Worm (Caenorhabditis elegans) whole organism, young adult: ENCODE measurements around the gene str-143.

Experiments used
- B0035.1 ChIP-seq: sonication (generic microtip); optimal IDR thresholded peaks from 2 replicates; lab custom pipeline; 2016; ENCODE audit warnings: missing genetic modification characterization, mild to moderate bottlenecking, missing compliant biosample characterization, missing genotype, missing genetic modification reagents
- C17E4.6 ChIP-seq: fragments of 200-800 bp; sonication (Bioruptor generic); IDR thresholded peaks from 2 replicates; pipeline ENCODE4 v1.3.6; 2022; ENCODE audit warnings: missing genetic modification reagents, missing genetic modification characterization, missing compliant biosample characterization
- D2030.7 ChIP-seq: fragments of 200-800 bp; sonication (Bioruptor generic); IDR thresholded peaks from 2 replicates; pipeline ENCODE4 v1.3.6; 2022; ENCODE audit warnings: missing genetic modification reagents, missing genetic modification characterization, missing compliant biosample characterization
- F10E7.11 ChIP-seq: sonication (generic microtip); optimal IDR thresholded peaks from 2 replicates; lab custom pipeline; 2017; ENCODE audit warnings: mild to moderate bottlenecking, missing genetic modification characterization, moderate library complexity, missing compliant biosample characterization
- F52B5.7 ChIP-seq: sonication (generic microtip); optimal IDR thresholded peaks from 2 replicates; lab custom pipeline; 2016; ENCODE audit warnings: mild to moderate bottlenecking, missing genetic modification characterization, missing compliant biosample characterization
- F55B11.4 ChIP-seq: sonication (generic microtip); optimal IDR thresholded peaks from 2 replicates; lab custom pipeline; 2016; ENCODE audit warnings: missing compliant biosample characterization, missing genetic modification characterization, borderline replicate concordance; ENCODE audit not compliant: insufficient read depth
- F57C9.4 ChIP-seq: sonication (generic microtip); optimal IDR thresholded peaks from 2 replicates; lab custom pipeline; 2017; ENCODE audit warnings: mild to moderate bottlenecking, missing genetic modification characterization, missing compliant biosample characterization
- T07F8.4 ChIP-seq: sonication (generic microtip); optimal IDR thresholded peaks from 2 replicates; lab custom pipeline; 2016; ENCODE audit warnings: mild to moderate bottlenecking, missing genetic modification characterization, moderate library complexity, missing compliant biosample characterization
- ama-1 ChIP-seq, 3 experiments: fragments of 150-350 bp in 1 of 3; sonication (generic microtip) in 2 of 3; optimal IDR thresholded peaks; 2 replicates each; lab custom pipeline; 2014 to 2018; ENCODE audit warnings: missing biosample characterization in 2 of 3, missing genetic modification characterization in 2 of 3, missing genetic modification reagents in 2 of 3
- aptf-2 ChIP-seq: fragments of 200-800 bp; sonication (Bioruptor generic); conservative IDR thresholded peaks from 2 replicates; pipeline ENCODE4 v1.3.6; 2022; ENCODE audit warnings: missing genetic modification reagents, missing genetic modification characterization, missing compliant biosample characterization
- atf-7 ChIP-seq: sonication (generic microtip); optimal IDR thresholded peaks from 2 replicates; lab custom pipeline; 2017; ENCODE audit warnings: mild to moderate bottlenecking, missing genetic modification characterization, missing compliant biosample characterization
- athp-1 ChIP-seq: sonication (generic microtip); optimal IDR thresholded peaks from 2 replicates; lab custom pipeline; 2017; ENCODE audit warnings: mild to moderate bottlenecking, missing genetic modification characterization, missing compliant biosample characterization
- attf-3 ChIP-seq: fragments of 200-800 bp; sonication (Bioruptor generic); conservative IDR thresholded peaks from 2 replicates; pipeline ENCODE4 v1.3.6; 2022; ENCODE audit warnings: missing genetic modification reagents, missing genetic modification characterization, missing compliant biosample characterization
- ceh-40 ChIP-seq: fragments of 200-800 bp; sonication (Bioruptor generic); IDR thresholded peaks from 2 replicates; pipeline ENCODE4 v1.3.6; 2022; ENCODE audit warnings: missing genetic modification characterization, missing compliant biosample characterization
- ceh-58 ChIP-seq: fragments of 200-800 bp; sonication (Bioruptor generic); IDR thresholded peaks from 2 replicates; pipeline ENCODE4 v1.3.6; 2022; ENCODE audit warnings: missing genetic modification characterization, missing compliant biosample characterization
- ceh-79 ChIP-seq: sonication (generic microtip); optimal IDR thresholded peaks from 2 replicates; lab custom pipeline; 2017; ENCODE audit warnings: mild to moderate bottlenecking, missing genetic modification characterization, missing compliant biosample characterization
- ceh-91 ChIP-seq: fragments of 200-800 bp; sonication (Bioruptor generic); IDR thresholded peaks from 2 replicates; pipeline ENCODE4 v1.3.6; 2022; ENCODE audit warnings: missing genetic modification reagents, missing genetic modification characterization, missing compliant biosample characterization
- chd-7 ChIP-seq: sonication (generic microtip); optimal IDR thresholded peaks from 2 replicates; lab custom pipeline; 2016; ENCODE audit warnings: mild to moderate bottlenecking, missing genetic modification characterization, moderate library complexity, missing compliant biosample characterization
- dpl-1 ChIP-seq: fragments of 150-350 bp; optimal IDR thresholded peaks from 2 replicates; lab custom pipeline; 2014; ENCODE audit warnings: missing biosample characterization, missing genetic modification reagents, missing genetic modification characterization
- ekl-4 ChIP-seq: fragments of 200-800 bp; sonication (Bioruptor generic); IDR thresholded peaks from 2 replicates; pipeline ENCODE4 v1.3.6; 2022; ENCODE audit warnings: missing genetic modification reagents, missing genetic modification characterization, missing compliant biosample characterization
- fkh-3 ChIP-seq: sonication (generic microtip); optimal IDR thresholded peaks from 2 replicates; lab custom pipeline; 2016; ENCODE audit warnings: mild to moderate bottlenecking, missing genetic modification characterization, missing compliant biosample characterization
- gei-17 ChIP-seq: fragments of 200-800 bp; sonication (Bioruptor generic); optimal IDR thresholded peaks from 2 replicates; lab custom pipeline; 2018; ENCODE audit warnings: mild to moderate bottlenecking, missing genetic modification characterization, missing compliant biosample characterization
- hlh-26 ChIP-seq: fragments of 200-800 bp; sonication (Bioruptor generic); conservative IDR thresholded peaks from 2 replicates; pipeline ENCODE4 v1.3.6; 2022; ENCODE audit warnings: missing genetic modification reagents, missing genetic modification characterization, missing compliant biosample characterization
- hmg-1.2 ChIP-seq: fragments of 200-800 bp; sonication (Bioruptor generic); IDR thresholded peaks from 2 replicates; pipeline ENCODE4 v1.3.6; 2022; ENCODE audit warnings: missing genetic modification reagents, missing genetic modification characterization, missing compliant biosample characterization
- hsf-1 ChIP-seq: fragments of 200-800 bp; sonication (Bioruptor generic); IDR thresholded peaks from 2 replicates; pipeline ENCODE4 v1.3.6; 2022; ENCODE audit warnings: missing genetic modification reagents, missing genetic modification characterization, missing compliant biosample characterization
- madf-10 ChIP-seq: sonication (generic microtip); optimal IDR thresholded peaks from 2 replicates; lab custom pipeline; 2016; ENCODE audit warnings: mild to moderate bottlenecking, missing genetic modification characterization, missing compliant biosample characterization
- nhr-179 ChIP-seq: sonication (generic microtip); optimal IDR thresholded peaks from 2 replicates; lab custom pipeline; 2016; ENCODE audit warnings: mild to moderate bottlenecking, missing genetic modification characterization, missing compliant biosample characterization
- nhr-27 ChIP-seq: fragments of 200-800 bp; sonication (Bioruptor generic); optimal IDR thresholded peaks from 2 replicates; lab custom pipeline; 2018; ENCODE audit warnings: mild to moderate bottlenecking, missing genetic modification characterization, moderate library complexity, missing compliant biosample characterization
- pbrm-1 ChIP-seq: fragments of 200-800 bp; sonication (Bioruptor generic); IDR thresholded peaks from 2 replicates; pipeline ENCODE4 v1.3.6; 2022; ENCODE audit warnings: missing genetic modification reagents, missing genetic modification characterization, missing compliant biosample characterization
- rpc-1 ChIP-seq, 2 experiments: fragments of 150-350 bp in 1 of 2; sonication (generic microtip) in 1 of 2; optimal IDR thresholded peaks; 2 replicates each; lab custom pipeline; 2014 to 2018; ENCODE audit warnings: missing biosample characterization in 1 of 2, missing genetic modification characterization in 1 of 2, missing genetic modification reagents in 1 of 2, missing genotype in 1 of 2
- sdz-38 ChIP-seq: sonication (generic microtip); optimal IDR thresholded peaks from 2 replicates; lab custom pipeline; 2016; ENCODE audit warnings: missing genotype, missing genetic modification characterization, missing compliant biosample characterization
- sea-2 ChIP-seq: fragments of 200-800 bp; sonication (Bioruptor generic); IDR thresholded peaks from 2 replicates; pipeline ENCODE4 v1.3.6; 2022; ENCODE audit warnings: missing genetic modification characterization, missing compliant biosample characterization
- snpc-1.3 ChIP-seq: sonication (generic microtip); optimal IDR thresholded peaks from 2 replicates; lab custom pipeline; 2017; ENCODE audit warnings: missing genetic modification characterization, mild to moderate bottlenecking, missing compliant biosample characterization, antibody characterized with exemption, moderate library complexity, missing genotype, missing genetic modification reagents; ENCODE audit not compliant: insufficient read depth
- snpc-4 ChIP-seq, 5 experiments: fragments of 150-350 bp in 1 of 5; sonication (generic microtip) in 4 of 5; optimal IDR thresholded peaks; 2 replicates each; lab custom pipeline; 2014 to 2018; ENCODE audit warnings: missing genetic modification characterization in 5 of 5, missing biosample characterization in 3 of 5, antibody characterized with exemption in 2 of 5, mild to moderate bottlenecking in 2 of 5, missing compliant biosample characterization in 2 of 5, missing genotype in 2 of 5, moderate library complexity in 2 of 5, missing genetic modification reagents in 1 of 5
- unc-130 ChIP-seq: sonication (generic microtip); optimal IDR thresholded peaks from 2 replicates; lab custom pipeline; 2016; ENCODE audit warnings: missing genetic modification reagents, missing genetic modification characterization, missing compliant biosample characterization
- zfh-2 ChIP-seq: fragments of 200-800 bp; sonication (Bioruptor generic); conservative IDR thresholded peaks from 2 replicates; pipeline ENCODE4 v1.3.6; 2022; ENCODE audit warnings: missing genetic modification reagents, missing genetic modification characterization, missing compliant biosample characterization

str-143 gene

ce11 chrV:8099306-8099705, 29.8 kb upstream of the str-143 start, which contains the start of gene sdz-23:
TSS of gene sdz-23 (plus strand) at chrV:8099606.
- no peak for TF ChIP-seq snpc-1.3 (tag; lab: Kevin White, UChicago)
- no peak for TF ChIP-seq B0035.1 (tag; lab: Kevin White, UChicago)
- no peak for TF ChIP-seq ceh-58 (GFP tag; lab: Robert Waterston, UW)
- no peak for TF ChIP-seq F57C9.4 (tag; lab: Kevin White, UChicago)
- no peak for TF ChIP-seq T07F8.4
- TF ChIP-seq F10E7.11 (tag; lab: Kevin White, UChicago): no peak
- no peak for TF ChIP-seq F52B5.7
- no peak for TF ChIP-seq F55B11.4
- no peak for TF ChIP-seq hsf-1 (GFP tag; lab: Robert Waterston, UW)
- no peak for TF ChIP-seq sea-2 (GFP tag; lab: Robert Waterston, UW)
- TF ChIP-seq aptf-2 (GFP tag; lab: Robert Waterston, UW): no peak
- no peak for TF ChIP-seq fkh-3 (tag; lab: Kevin White, UChicago)
- no peak for TF ChIP-seq dpl-1 (GFP tag; lab: Kevin White, UChicago)
- no peak for TF ChIP-seq C17E4.6
- no peak for TF ChIP-seq ama-1 (optimal IDR thresholded peaks at IDR 0.05; lab: Kevin White, UChicago)
- TF ChIP-seq ama-1 (GFP tag; optimal IDR thresholded peaks at IDR 0.05; lab: Kevin White, UChicago): no peak
- no peak for TF ChIP-seq sdz-38 (tag; lab: Kevin White, UChicago)
- no peak for TF ChIP-seq zfh-2 (GFP tag; lab: Robert Waterston, UW)
- TF ChIP-seq, all 124 proteins: peak for 0

DNA sequence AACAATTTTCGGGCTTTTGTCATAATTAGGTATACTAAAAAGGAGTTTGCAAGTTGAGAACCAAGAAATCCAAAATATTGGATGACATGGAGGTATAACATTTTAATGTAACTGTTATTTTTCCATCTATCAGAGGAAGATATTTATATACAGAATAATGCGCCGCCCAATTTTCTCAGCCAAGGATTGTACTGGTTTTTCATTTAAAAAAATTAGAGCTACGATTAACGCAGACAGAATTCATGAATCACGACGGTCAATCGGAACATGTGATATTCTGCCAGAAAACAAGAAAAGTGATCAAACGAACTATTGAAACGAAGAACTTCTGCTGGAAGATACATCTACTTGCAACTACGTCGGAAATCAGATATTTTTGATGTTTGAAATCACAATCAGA, 28.7 kb upstream of the str-143 start, which contains the start of gene str-145:
Gene str-145 (minus strand): TSS at position 101 of the 400 bp plus-strand sequence.
- TF ChIP-seq F55B11.4 (no peak), atf-7 (tag; lab: Kevin White, UChicago) (no peak), gei-17 (GFP tag; lab: Kevin White, UChicago) (no peak)

DNA sequence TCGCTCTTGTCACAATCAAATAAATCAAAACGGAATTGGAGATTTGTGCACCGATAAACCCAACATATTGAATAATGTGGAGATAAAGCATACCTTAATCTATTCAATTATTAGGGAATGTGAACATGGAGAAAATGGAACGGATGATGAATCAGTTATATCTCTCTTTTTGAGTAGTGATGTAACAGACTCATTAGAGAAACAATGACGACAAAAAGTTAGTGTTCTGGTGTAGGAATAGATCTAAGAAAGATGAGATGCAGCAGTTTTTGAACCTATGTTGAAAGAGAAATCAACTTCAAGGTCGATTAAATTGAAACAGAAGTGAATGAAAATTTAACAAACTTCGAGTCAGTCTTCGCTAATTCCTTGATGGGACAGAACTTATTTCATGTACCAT, 25.8 kb upstream of the str-143 start, which contains the start of gene str-146:
Gene str-146 (minus strand): TSS at position 101 of the 400 bp plus-strand sequence.
- no peak for TF ChIP-seq ama-1 (optimal IDR thresholded peaks at IDR 0.05; lab: Kevin White, UChicago)
- no peak for TF ChIP-seq ama-1 (GFP tag; optimal IDR thresholded peaks at IDR 0.05; lab: Kevin White, UChicago)
- no peak for TF ChIP-seq hlh-26 (GFP tag; lab: Robert Waterston, UW)

DNA sequence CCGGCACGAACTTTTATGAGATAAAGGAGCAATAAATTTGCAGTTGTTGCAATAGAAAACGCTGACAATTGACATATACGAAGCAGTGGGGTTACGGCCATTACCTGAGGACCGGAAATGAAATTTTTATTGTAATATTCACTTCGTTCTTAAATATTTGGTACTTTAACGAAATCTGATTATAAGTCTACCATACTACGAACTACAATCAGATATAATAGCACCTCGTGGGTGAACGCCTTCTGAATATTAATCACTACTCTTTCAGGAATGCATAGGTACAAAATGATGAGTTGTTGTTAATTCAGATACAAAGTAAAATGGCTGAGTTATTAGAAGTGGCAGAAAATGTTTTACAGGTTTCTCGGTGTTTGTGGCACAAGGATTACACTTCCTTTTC, 22.8 kb upstream of the str-143 start, which contains the start of gene str-129:
Gene str-129 (minus strand): TSS at position 101 of the 400 bp plus-strand sequence.
- TF ChIP-seq pbrm-1 (no peak), D2030.7 (GFP tag; lab: Robert Waterston, UW) (no peak), ceh-91 (no peak), hmg-1.2 (GFP tag; lab: Robert Waterston, UW) (no peak)
- TF ChIP-seq, all 124 proteins: peak for 0

ce11 chrV:8090595-8090994, 21.1 kb upstream of the str-143 start, which contains the start of gene str-130:
TSS of gene str-130 (minus strand) at chrV:8090695.
- TF ChIP-seq rpc-1 (optimal IDR thresholded peaks at IDR 0.05; lab: Kevin White, UChicago) (no peak), rpc-1 (tag; optimal IDR thresholded peaks at IDR 0.05; lab: Kevin White, UChicago) (no peak), nhr-27 (tag; lab: Kevin White, UChicago) (no peak), unc-130 (GFP tag; lab: Kevin White, UChicago) (no peak), nhr-179 (tag; lab: Kevin White, UChicago) (no peak), snpc-4 (GFP tag; optimal IDR thresholded peaks at IDR 0.05; lab: Kevin White, UChicago) (no peak), snpc-4 (tag; optimal IDR thresholded peaks at IDR 0.05; lab: Kevin White, UChicago) (no peak), attf-3 (GFP tag; lab: Robert Waterston, UW) (no peak), B0035.1 (tag; lab: Kevin White, UChicago) (no peak), madf-10 (tag; lab: Kevin White, UChicago) (no peak), chd-7 (tag; lab: Kevin White, UChicago) (no peak), athp-1 (tag; lab: Kevin White, UChicago) (no peak), ekl-4 (GFP tag; lab: Robert Waterston, UW) (no peak), ceh-40 (GFP tag; lab: Robert Waterston, UW) (no peak), ceh-79 (tag; lab: Kevin White, UChicago) (no peak)
